Worm (Caenorhabditis elegans): Measurements from ENCODE around the gene col-85.

DNA sequence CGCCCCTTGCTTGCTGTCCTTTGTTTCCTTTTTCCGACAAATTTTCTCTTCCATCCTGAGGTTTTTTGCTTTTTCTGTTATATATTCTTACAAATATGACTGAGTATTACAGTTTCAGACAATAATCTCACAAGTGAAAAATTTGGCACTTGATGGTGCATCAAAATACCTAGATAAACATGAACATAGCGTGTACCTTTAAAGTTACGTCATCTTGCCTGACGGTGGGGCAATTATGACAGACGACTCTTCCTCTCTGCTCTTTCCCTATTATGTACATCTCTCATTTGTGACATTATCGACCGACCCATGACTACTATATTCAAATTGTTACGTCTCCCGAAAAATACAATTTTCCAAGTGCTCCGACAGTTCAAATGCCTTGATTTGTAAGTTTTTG lies 12.3 kb downstream of the col-85 start, which contains the start of gene fbxb-102:
- TF ChIP-seq vab-7 (GFP tag; IDR thresholded peaks at IDR 0.05) (no peak), nhr-76 (tag; optimal IDR thresholded peaks at IDR 0.05) (no peak), Y48G9A.11 (GFP tag; IDR thresholded peaks at IDR 0.05) (no peak), snpc-4 (tag; optimal IDR thresholded peaks at IDR 0.05) (no peak), zfp-3 (GFP tag; conservative IDR thresholded peaks at IDR 0.05) (no peak), ceh-82 (tag; optimal IDR thresholded peaks at IDR 0.05) (no peak), aly-2 (tag; optimal IDR thresholded peaks at IDR 0.05) (no peak), ztf-11 (tag; optimal IDR thresholded peaks at IDR 0.05) (no peak), mep-1 (tag; optimal IDR thresholded peaks at IDR 0.05) (no peak), nhr-28 (tag; optimal IDR thresholded peaks at IDR 0.05) (no peak), fkh-10 (GFP tag; optimal IDR thresholded peaks at IDR 0.05) (no peak), R02D3.7 (tag; optimal IDR thresholded peaks at IDR 0.05) (no peak)

All from whole organism, L4 larva.